Worm (Caenorhabditis elegans) whole organism, late embryonic: Measurements from ENCODE around the gene cutl-28.

ENCODE experiments used
- C08G9.2 ChIP-seq: sonication (generic microtip); optimal IDR thresholded peaks from 2 replicates; lab custom pipeline; 2016; ENCODE audit warnings: mild to moderate bottlenecking, missing genetic modification characterization, moderate library complexity, missing compliant biosample characterization
- C38D4.7 ChIP-seq: fragments of 200-800 bp; sonication (Bioruptor generic); optimal IDR thresholded peaks from 2 replicates; lab custom pipeline; 2018; ENCODE audit warnings: mild to moderate bottlenecking, missing genetic modification characterization, moderate library complexity, missing compliant biosample characterization
- K09A11.1 ChIP-seq: sonication (generic microtip); optimal IDR thresholded peaks from 2 replicates; lab custom pipeline; 2017; ENCODE audit warnings: antibody characterized with exemption, mild to moderate bottlenecking, missing genetic modification characterization, missing compliant biosample characterization; ENCODE audit not compliant: insufficient read depth
- T23F11.4 ChIP-seq: fragments of 200-800 bp; sonication (Bioruptor generic); optimal IDR thresholded peaks from 2 replicates; lab custom pipeline; 2018; ENCODE audit warnings: mild to moderate bottlenecking, missing genetic modification characterization, missing compliant biosample characterization
- Y22D7AL.16 ChIP-seq: sonication (generic microtip); optimal IDR thresholded peaks from 2 replicates; lab custom pipeline; 2016; ENCODE audit warnings: missing genetic modification characterization, missing compliant biosample characterization
- ahr-1 ChIP-seq: sonication (generic microtip); optimal IDR thresholded peaks from 2 replicates; lab custom pipeline; 2016; ENCODE audit warnings: missing genetic modification characterization, missing compliant biosample characterization
- ceh-14 ChIP-seq: sonication (generic microtip); optimal IDR thresholded peaks from 2 replicates; lab custom pipeline; 2016; ENCODE audit warnings: missing genotype, missing genetic modification characterization, missing compliant biosample characterization
- ceh-22 ChIP-seq: sonication (generic microtip); optimal IDR thresholded peaks from 2 replicates; lab custom pipeline; 2017; ENCODE audit warnings: missing biosample characterization, missing genetic modification characterization
- ceh-24 ChIP-seq: sonication (generic microtip); optimal IDR thresholded peaks from 2 replicates; lab custom pipeline; 2016; ENCODE audit warnings: mild to moderate bottlenecking, missing genetic modification characterization, missing compliant biosample characterization
- ceh-34 ChIP-seq: sonication (generic microtip); optimal IDR thresholded peaks from 2 replicates; lab custom pipeline; 2016; ENCODE audit warnings: mild to moderate bottlenecking, missing genetic modification characterization, missing compliant biosample characterization
- ceh-45 ChIP-seq: fragments of 200-800 bp; sonication (Bioruptor generic); IDR thresholded peaks from 2 replicates; pipeline ENCODE4 v1.3.6; 2022; ENCODE audit warnings: missing genetic modification reagents, missing genetic modification characterization, missing compliant biosample characterization
- ceh-48 ChIP-seq: sonication (generic microtip); optimal IDR thresholded peaks from 2 replicates; lab custom pipeline; 2016; ENCODE audit warnings: missing genetic modification characterization, inconsistent platforms, missing compliant biosample characterization
- ceh-6 ChIP-seq: fragments of 200-800 bp; sonication (Bioruptor generic); optimal IDR thresholded peaks from 2 replicates; lab custom pipeline; 2018; ENCODE audit warnings: mild to moderate bottlenecking, missing genetic modification characterization, missing compliant biosample characterization
- dmd-4 ChIP-seq: sonication (generic microtip); optimal IDR thresholded peaks from 2 replicates; lab custom pipeline; 2016; ENCODE audit warnings: borderline replicate concordance, missing genetic modification characterization, missing compliant biosample characterization
- dve-1 ChIP-seq: sonication (generic microtip); optimal IDR thresholded peaks from 2 replicates; lab custom pipeline; 2017; ENCODE audit warnings: antibody characterized with exemption, mild to moderate bottlenecking, missing genetic modification characterization, missing compliant biosample characterization
- elt-4 ChIP-seq: sonication (generic microtip); optimal IDR thresholded peaks from 2 replicates; lab custom pipeline; 2016; ENCODE audit warnings: missing genetic modification characterization, missing compliant biosample characterization
- ets-4 ChIP-seq: sonication (generic microtip); optimal IDR thresholded peaks from 2 replicates; lab custom pipeline; 2016; ENCODE audit warnings: missing genetic modification characterization, missing compliant biosample characterization
- fkh-10 ChIP-seq: fragments of 150-350 bp; optimal IDR thresholded peaks from 2 replicates; lab custom pipeline; 2014; ENCODE audit warnings: missing biosample characterization, missing genetic modification reagents, missing genetic modification characterization
- gmeb-2 ChIP-seq: sonication (generic microtip); optimal IDR thresholded peaks from 2 replicates; lab custom pipeline; 2016; ENCODE audit warnings: missing genetic modification characterization, inconsistent platforms, missing compliant biosample characterization
- hlh-13 ChIP-seq: fragments of 200-800 bp; sonication (Bioruptor generic); optimal IDR thresholded peaks from 2 replicates; lab custom pipeline; 2018; ENCODE audit warnings: mild to moderate bottlenecking, missing genetic modification characterization, missing compliant biosample characterization
- hlh-15 ChIP-seq: sonication (generic microtip); optimal IDR thresholded peaks from 2 replicates; lab custom pipeline; 2016; ENCODE audit warnings: missing genetic modification characterization, missing compliant biosample characterization
- hlh-6 ChIP-seq: sonication (generic microtip); optimal IDR thresholded peaks from 2 replicates; lab custom pipeline; 2016; ENCODE audit warnings: missing genotype, missing genetic modification characterization, missing compliant biosample characterization
- hlh-8 ChIP-seq: sonication (generic microtip); optimal IDR thresholded peaks from 2 replicates; lab custom pipeline; 2016; ENCODE audit warnings: missing genotype, missing genetic modification characterization, missing compliant biosample characterization
- lin-11 ChIP-seq: fragments of 200-800 bp; sonication (Bioruptor generic); optimal IDR thresholded peaks from 2 replicates; lab custom pipeline; 2018; ENCODE audit warnings: mild to moderate bottlenecking, missing genetic modification characterization, missing compliant biosample characterization
- madf-2 ChIP-seq: sonication (generic microtip); optimal IDR thresholded peaks from 2 replicates; lab custom pipeline; 2017; ENCODE audit warnings: missing genetic modification characterization, missing compliant biosample characterization
- mec-3 ChIP-seq: sonication (generic microtip); optimal IDR thresholded peaks from 2 replicates; lab custom pipeline; 2016; ENCODE audit warnings: borderline replicate concordance, missing genetic modification characterization, missing compliant biosample characterization
- nfya-1 ChIP-seq: sonication (generic microtip); optimal IDR thresholded peaks from 2 replicates; lab custom pipeline; 2017; ENCODE audit warnings: missing genetic modification characterization, mild to moderate bottlenecking, missing compliant biosample characterization, antibody characterized with exemption, moderate library complexity
- nhr-11 ChIP-seq: fragments of 150-350 bp; optimal IDR thresholded peaks from 2 replicates; lab custom pipeline; 2014; ENCODE audit warnings: missing biosample characterization, missing genetic modification characterization
- nhr-232 ChIP-seq: sonication (generic microtip); optimal IDR thresholded peaks from 2 replicates; lab custom pipeline; 2016; ENCODE audit warnings: missing genetic modification characterization, missing compliant biosample characterization
- pat-9 ChIP-seq: fragments of 200-800 bp; sonication (Bioruptor generic); optimal IDR thresholded peaks from 2 replicates; lab custom pipeline; 2018; ENCODE audit warnings: mild to moderate bottlenecking, missing genetic modification characterization, moderate library complexity, missing compliant biosample characterization
- pha-2 ChIP-seq: sonication (generic microtip); optimal IDR thresholded peaks from 2 replicates; lab custom pipeline; 2017; ENCODE audit warnings: mild to moderate bottlenecking, missing genetic modification characterization, missing compliant biosample characterization
- rnt-1 ChIP-seq: sonication (generic microtip); optimal IDR thresholded peaks from 2 replicates; lab custom pipeline; 2016; ENCODE audit warnings: missing genetic modification characterization, missing compliant biosample characterization
- sox-2 ChIP-seq: fragments of 200-800 bp; sonication (Bioruptor generic); IDR thresholded peaks from 2 replicates; pipeline ENCODE4 v1.3.6; 2022; ENCODE audit warnings: missing genetic modification reagents, missing genetic modification characterization, missing compliant biosample characterization
- sox-4 ChIP-seq: sonication (generic microtip); optimal IDR thresholded peaks from 2 replicates; lab custom pipeline; 2017; ENCODE audit warnings: mild to moderate bottlenecking, missing genetic modification characterization, inconsistent platforms, missing compliant biosample characterization
- syd-9 ChIP-seq: sonication (generic microtip); optimal IDR thresholded peaks from 2 replicates; lab custom pipeline; 2016; ENCODE audit warnings: mild to moderate bottlenecking, missing genetic modification characterization, moderate library complexity, missing compliant biosample characterization
- tbx-2 ChIP-seq: sonication (generic microtip); optimal IDR thresholded peaks from 2 replicates; lab custom pipeline; 2016; ENCODE audit warnings: missing genetic modification characterization, missing compliant biosample characterization
- tbx-7 ChIP-seq: sonication (generic microtip); optimal IDR thresholded peaks from 2 replicates; lab custom pipeline; 2016; ENCODE audit warnings: missing genotype, missing genetic modification characterization, missing compliant biosample characterization
- unc-3 ChIP-seq, 2 experiments: fragments of 200-800 bp in 1 of 2; sonication (Bioruptor generic) in 1 of 2; sonication (generic microtip) in 1 of 2; conservative IDR thresholded peaks in 1 of 2; optimal IDR thresholded peaks in 1 of 2; 2 replicates each; pipeline versions ENCODE4 v1.3.6 to Lab custom; 2016 to 2022; ENCODE audit warnings: missing compliant biosample characterization in 2 of 2, missing genetic modification characterization in 2 of 2, missing genetic modification reagents in 1 of 2
- unc-42 ChIP-seq: sonication (generic microtip); optimal IDR thresholded peaks from 2 replicates; lab custom pipeline; 2016; ENCODE audit warnings: missing genotype, missing genetic modification characterization, missing compliant biosample characterization
- unc-55 ChIP-seq: sonication (generic microtip); optimal IDR thresholded peaks from 2 replicates; lab custom pipeline; 2017; ENCODE audit warnings: missing biosample characterization, missing genetic modification reagents, missing genetic modification characterization
- unc-86 ChIP-seq: sonication (generic microtip); optimal IDR thresholded peaks from 2 replicates; lab custom pipeline; 2016; ENCODE audit warnings: missing genetic modification characterization, missing compliant biosample characterization

cutl-28 gene

ce11 chrIV:682726-683340, 1.5 kb upstream of the cutl-28 start (continued):
- TF ChIP-seq gmeb-2 (tag; lab: Kevin White, UChicago), result peak; percentile 77
- TF ChIP-seq tbx-7 (tag; lab: Kevin White, UChicago), result peak; percentile 46
- TF ChIP-seq sox-4 (tag; lab: Kevin White, UChicago), result peak; percentile 71
- TF ChIP-seq pha-2 (tag; lab: Kevin White, UChicago), result no peak
- peak; percentile 82 for TF ChIP-seq hlh-6 (tag; lab: Kevin White, UChicago)
- no peak for TF ChIP-seq ahr-1 (tag; lab: Kevin White, UChicago)
- TF ChIP-seq ceh-24, result no peak
- peak; percentile 66 for TF ChIP-seq tbx-2 (tag; lab: Kevin White, UChicago)
- no peak for TF ChIP-seq ceh-22
- TF ChIP-seq hlh-15 (tag; lab: Kevin White, UChicago), result no peak
- peak; percentile 7 for TF ChIP-seq ets-4 (tag; lab: Kevin White, UChicago)
- TF ChIP-seq ceh-45, result peak; percentile 81
- TF ChIP-seq unc-3 (GFP tag; conservative IDR thresholded peaks at IDR 0.05; lab: Robert Waterston, UW), result peak; percentile 81
- peak; percentile 23 for TF ChIP-seq unc-3 (tag; optimal IDR thresholded peaks at IDR 0.05; lab: Kevin White, UChicago)
- peak; percentile 71 for TF ChIP-seq T23F11.4 (GFP tag; lab: Kevin White, UChicago)
- peak; percentile 21 for TF ChIP-seq unc-42 (tag; lab: Kevin White, UChicago)
- no peak for TF ChIP-seq fkh-10
- TF ChIP-seq dve-1 (tag; lab: Kevin White, UChicago), result peak; percentile 62
- peak; percentile 65 for TF ChIP-seq rnt-1 (tag; lab: Kevin White, UChicago)
- TF ChIP-seq nfya-1 (tag; lab: Kevin White, UChicago), result peak; percentile 32
- peak; percentile 81 for TF ChIP-seq ceh-6 (GFP tag; lab: Kevin White, UChicago)
- TF ChIP-seq K09A11.1 (tag; lab: Kevin White, UChicago), result peak; percentile 37
- TF ChIP-seq ceh-48 (tag; lab: Kevin White, UChicago), result peak; percentile 9
- no peak for TF ChIP-seq mec-3
- TF ChIP-seq hlh-13 (GFP tag; lab: Kevin White, UChicago), result peak; percentile 50

DNA sequence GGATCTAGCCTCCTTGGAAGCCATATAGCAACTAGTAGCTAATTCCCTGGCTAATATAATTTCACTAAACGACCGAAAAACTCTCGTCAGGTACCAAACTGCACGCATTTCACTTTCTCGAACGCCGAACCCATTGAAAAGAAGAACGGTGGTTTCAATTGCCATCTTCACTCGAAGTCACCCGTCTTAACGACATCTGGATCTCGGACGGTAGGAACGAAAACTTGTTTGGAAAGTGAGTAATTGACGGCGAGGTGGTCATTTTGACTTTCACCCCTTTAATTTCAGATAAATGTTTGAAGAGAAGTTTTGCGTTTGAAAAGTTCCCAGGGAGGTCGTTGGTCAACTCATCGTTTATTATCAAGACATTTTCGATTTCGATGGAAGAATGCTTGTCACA, 451 bp downstream of the cutl-28 start:
- TF ChIP-seq elt-4 (tag; lab: Kevin White, UChicago) (no peak), ceh-24 (no peak), syd-9 (tag; lab: Kevin White, UChicago) (no peak), ceh-34 (tag; lab: Kevin White, UChicago) (no peak), unc-55 (GFP tag; lab: Kevin White, UChicago) (no peak), Y22D7AL.16 (tag; lab: Kevin White, UChicago) (no peak), C08G9.2 (tag; lab: Kevin White, UChicago) (no peak), lin-11 (tag; lab: Kevin White, UChicago) (no peak), gmeb-2 (tag; lab: Kevin White, UChicago) (no peak), ahr-1 (tag; lab: Kevin White, UChicago) (no peak), madf-2 (tag; lab: Kevin White, UChicago) (no peak), sox-2 (GFP tag; lab: Robert Waterston, UW) (no peak), C38D4.7 (no peak), pha-2 (tag; lab: Kevin White, UChicago) (no peak), ceh-48 (tag; lab: Kevin White, UChicago) (no peak), rnt-1 (tag; lab: Kevin White, UChicago) (no peak)
- TF ChIP-seq, all 69 proteins: peak for 0

DNA sequence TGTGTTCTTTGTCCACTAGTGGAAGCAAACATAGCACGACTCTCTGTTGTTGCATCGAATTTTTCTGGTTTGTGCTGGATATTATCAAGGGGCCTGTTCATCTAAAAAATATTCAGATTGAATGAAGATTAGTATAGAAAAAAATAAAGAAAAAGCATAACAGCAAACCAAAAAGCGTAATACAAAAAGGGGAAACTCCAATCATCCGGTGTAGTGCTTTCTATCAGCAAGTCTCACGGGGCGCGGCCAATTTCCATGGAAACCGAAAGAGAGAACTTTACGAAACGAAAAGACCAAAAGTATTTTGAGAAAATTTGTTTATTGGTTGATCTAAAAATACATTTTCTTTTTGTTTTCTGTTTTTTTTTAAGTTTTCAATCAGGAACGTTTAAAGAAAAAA, 14.0 kb downstream of the cutl-28 start, which contains the start of gene Y55F3C.17:
Y55F3C.17 (minus strand) TSS at position 101 of the 400 bp plus-strand sequence.
- TF ChIP-seq nfya-1 (tag; lab: Kevin White, UChicago), result no peak
- no peak for TF ChIP-seq madf-2 (tag; lab: Kevin White, UChicago)
- TF ChIP-seq elt-4 (tag; lab: Kevin White, UChicago), result no peak
- no peak for TF ChIP-seq nhr-11
- TF ChIP-seq ahr-1 (tag; lab: Kevin White, UChicago), result no peak
- no peak for TF ChIP-seq unc-42 (tag; lab: Kevin White, UChicago)
- no peak for TF ChIP-seq sox-4 (tag; lab: Kevin White, UChicago)
- no peak for TF ChIP-seq ceh-22
- no peak for TF ChIP-seq rnt-1 (tag; lab: Kevin White, UChicago)
- no peak for TF ChIP-seq hlh-8
- no peak for TF ChIP-seq pat-9 (tag; lab: Kevin White, UChicago)
- TF ChIP-seq dmd-4 (tag; lab: Kevin White, UChicago), result no peak
- TF ChIP-seq ceh-14 (tag; lab: Kevin White, UChicago), result no peak
- TF ChIP-seq unc-86, result no peak
- TF ChIP-seq unc-3 (GFP tag; conservative IDR thresholded peaks at IDR 0.05; lab: Robert Waterston, UW), result no peak
- no peak for TF ChIP-seq unc-3 (tag; optimal IDR thresholded peaks at IDR 0.05; lab: Kevin White, UChicago)
- TF ChIP-seq ceh-48 (tag; lab: Kevin White, UChicago), result no peak
- TF ChIP-seq nhr-232, result no peak
